Worm (Caenorhabditis elegans): ENCODE results near the gene eif-2Bgamma.
"Not testable (repeated sequence)": the region's sequence is repeated elsewhere in the genome, so short reads cannot be mapped to it uniquely, and the experiment has no call there.

eif-2Bgamma gene

ce11 chrII:6967618-6968017 is at the start of gene eif-2Bgamma:
Gene eif-2Bgamma (minus strand): TSS chrII:6967648.
- no peak for TF ChIP-seq unc-62 (GFP tag; optimal IDR thresholded peaks at IDR 0.05)

- TF ChIP-seq unc-62 (GFP tag; optimal IDR thresholded peaks at IDR 0.05), result no peak
These were observed 45.1 kb upstream of the eif-2Bgamma start, which contains the start of gene sqv-7 for ce11 chrII:7012592-7012991. Gene sqv-7 (minus strand): TSS chrII:7012692.

- TF ChIP-seq unc-62 (GFP tag; optimal IDR thresholded peaks at IDR 0.05), result no peak
These were observed 35.5 kb upstream of the eif-2Bgamma start for ce11 chrII:7002956-7003357.

ce11 chrII:6995583-6995982 is 28.1 kb upstream of the eif-2Bgamma start:
- no peak for TF ChIP-seq unc-62 (GFP tag; optimal IDR thresholded peaks at IDR 0.05)

ce11 chrII:6994677-6995076 is 27.2 kb upstream of the eif-2Bgamma start, which contains the start of gene unc-104:
Gene unc-104 (plus strand): TSS chrII:6994987.
- TF ChIP-seq unc-62 (GFP tag; optimal IDR thresholded peaks at IDR 0.05), result no peak

- TF ChIP-seq unc-62 (GFP tag; optimal IDR thresholded peaks at IDR 0.05), result no peak
These were observed 25.5 kb upstream of the eif-2Bgamma start for ce11 chrII:6992949-6993348.

ce11 chrII:6989830-6990287 is 22.4 kb upstream of the eif-2Bgamma start, which contains the start of gene C15F1.1:
Gene C15F1.1 (plus strand): TSS chrII:6989880.
- no peak for TF ChIP-seq unc-62 (GFP tag; optimal IDR thresholded peaks at IDR 0.05)

ce11 chrII:6979646-6980045 is 12.2 kb upstream of the eif-2Bgamma start, which contains the start of gene C15F1.2:
Gene C15F1.2 (plus strand): TSS chrII:6979953.
- no peak for TF ChIP-seq unc-62 (GFP tag; optimal IDR thresholded peaks at IDR 0.05)

ce11 chrII:6978908-6979307 is 11.5 kb upstream of the eif-2Bgamma start:
- no peak for TF ChIP-seq unc-62 (GFP tag; optimal IDR thresholded peaks at IDR 0.05)

ce11 chrII:6977732-6978131 is 10.3 kb upstream of the eif-2Bgamma start, which contains the start of gene C15F1.8:
Gene C15F1.8 (minus strand): TSS chrII:6977832.
- TF ChIP-seq unc-62 (GFP tag; optimal IDR thresholded peaks at IDR 0.05), result not testable (repeated sequence)

ce11 chrII:6975725-6976124 is 8.3 kb upstream of the eif-2Bgamma start:
- no peak for TF ChIP-seq unc-62 (GFP tag; optimal IDR thresholded peaks at IDR 0.05)

ce11 chrII:6974011-6974410 is 6.6 kb upstream of the eif-2Bgamma start:
- no peak for TF ChIP-seq unc-62 (GFP tag; optimal IDR thresholded peaks at IDR 0.05)

ce11 chrII:6973501-6973900 is 6.1 kb upstream of the eif-2Bgamma start, which contains the start of gene sod-1:
Gene sod-1 (minus strand): TSS chrII:6973887.
- no peak for TF ChIP-seq unc-62 (GFP tag; optimal IDR thresholded peaks at IDR 0.05)

- no peak for TF ChIP-seq unc-62 (GFP tag; optimal IDR thresholded peaks at IDR 0.05)
These were observed 4.8 kb upstream of the eif-2Bgamma start, which contains the start of gene art-1 for ce11 chrII:6972185-6972737. Gene art-1 (minus strand): TSS chrII:6972235.

- TF ChIP-seq unc-62 (GFP tag; optimal IDR thresholded peaks at IDR 0.05), result no peak
These were observed 3.1 kb upstream of the eif-2Bgamma start, which contains the start of gene C15F1.5 for ce11 chrII:6970515-6970914. Gene C15F1.5 (minus strand): TSS chrII:6970615.

- no peak for TF ChIP-seq unc-62 (GFP tag; optimal IDR thresholded peaks at IDR 0.05)
These were observed 785 bp upstream of the eif-2Bgamma start for ce11 chrII:6968191-6968675.

ce11 chrII:6965573-6965972 is 1.9 kb downstream of the eif-2Bgamma start, which contains the start of gene tra-2:
Gene tra-2 (minus strand): TSS chrII:6965673.
- no peak for TF ChIP-seq unc-62 (GFP tag; optimal IDR thresholded peaks at IDR 0.05)

All from whole organism, dauer.